Worm (Caenorhabditis elegans) whole organism, L1 larva: Measurements from ENCODE around the gene str-10.

ENCODE experiments used
- C04F5.9 ChIP-seq: sonication (generic microtip); optimal IDR thresholded peaks from 2 replicates; lab custom pipeline; 2016; ENCODE audit warnings: missing genetic modification characterization, missing compliant biosample characterization
- C16A3.4 ChIP-seq: fragments of 150-350 bp; optimal IDR thresholded peaks from 2 replicates; lab custom pipeline; 2014; ENCODE audit warnings: missing biosample characterization, missing genetic modification characterization
- F16B12.6 ChIP-seq: fragments of 150-350 bp; optimal IDR thresholded peaks from 2 replicates; lab custom pipeline; 2014; ENCODE audit warnings: missing biosample characterization, missing genetic modification characterization
- alr-1 ChIP-seq: fragments of 200-800 bp; sonication (Bioruptor generic); optimal IDR thresholded peaks from 2 replicates; lab custom pipeline; 2018; ENCODE audit warnings: borderline replicate concordance, mild to moderate bottlenecking, missing genetic modification characterization, missing compliant biosample characterization
- ama-1 ChIP-seq: fragments of 150-350 bp; optimal IDR thresholded peaks from 2 replicates; lab custom pipeline; 2014
- ceh-88 ChIP-seq: fragments of 200-800 bp; sonication (Bioruptor generic); IDR thresholded peaks from 2 replicates; pipeline ENCODE4 v1.3.6; 2022; ENCODE audit warnings: missing genetic modification characterization, missing compliant biosample characterization
- dpl-1 ChIP-seq, 3 experiments: fragments of 150-350 bp in 2 of 3; sonication (generic microtip) in 1 of 3; optimal IDR thresholded peaks; 2 replicates each; lab custom pipeline; 2014 to 2017; ENCODE audit warnings: missing biosample characterization in 3 of 3, missing genetic modification characterization in 3 of 3, missing genetic modification reagents in 3 of 3
- dsc-1 ChIP-seq: sonication (generic microtip); optimal IDR thresholded peaks from 2 replicates; lab custom pipeline; 2016; ENCODE audit warnings: mild to moderate bottlenecking, missing genetic modification characterization, missing compliant biosample characterization
- egl-13 ChIP-seq: sonication (generic microtip); optimal IDR thresholded peaks from 2 replicates; lab custom pipeline; 2016; ENCODE audit warnings: missing genotype, missing genetic modification reagents, missing genetic modification characterization, missing compliant biosample characterization
- ets-5 ChIP-seq: fragments of 200-800 bp; sonication (Bioruptor generic); IDR thresholded peaks from 2 replicates; pipeline ENCODE4 v1.3.6; 2022; ENCODE audit warnings: missing genetic modification characterization, missing compliant biosample characterization
- fkh-4 ChIP-seq: sonication (generic microtip); optimal IDR thresholded peaks from 2 replicates; lab custom pipeline; 2016; ENCODE audit warnings: missing compliant biosample characterization, missing genetic modification characterization, borderline replicate concordance
- fos-1 ChIP-seq: fragments of 150-350 bp; optimal IDR thresholded peaks from 2 replicates; lab custom pipeline; 2014; ENCODE audit warnings: missing biosample characterization, missing genetic modification characterization
- hlh-17 ChIP-seq: fragments of 200-800 bp; sonication (Bioruptor generic); optimal IDR thresholded peaks from 2 replicates; lab custom pipeline; 2018; ENCODE audit warnings: missing genetic modification characterization, mild to moderate bottlenecking, missing compliant biosample characterization, moderate library complexity, borderline replicate concordance
- hlh-4 ChIP-seq: sonication (generic microtip); optimal IDR thresholded peaks from 2 replicates; lab custom pipeline; 2016; ENCODE audit warnings: mild to moderate bottlenecking, missing genetic modification characterization, missing compliant biosample characterization
- hpl-2 ChIP-seq: fragments of 150-350 bp; optimal IDR thresholded peaks from 2 replicates; lab custom pipeline; 2014; ENCODE audit warnings: missing biosample characterization, missing genetic modification reagents, missing genetic modification characterization
- lin-13 ChIP-seq: fragments of 150-350 bp; optimal IDR thresholded peaks from 2 replicates; lab custom pipeline; 2014; ENCODE audit warnings: missing biosample characterization, missing genetic modification reagents, missing genetic modification characterization
- lin-14 ChIP-seq: fragments of 200-800 bp; sonication (Bioruptor generic); optimal IDR thresholded peaks from 2 replicates; lab custom pipeline; 2018; ENCODE audit warnings: mild to moderate bottlenecking, missing genetic modification characterization, moderate library complexity, missing compliant biosample characterization
- lin-35 ChIP-seq, 2 experiments: fragments of 150-350 bp; optimal IDR thresholded peaks; 2 replicates each; lab custom pipeline; 2014; ENCODE audit warnings: missing biosample characterization in 2 of 2, missing genetic modification characterization in 2 of 2, missing genetic modification reagents in 2 of 2
- lin-39 ChIP-seq: fragments of 150-350 bp; optimal IDR thresholded peaks from 2 replicates; lab custom pipeline; 2014; ENCODE audit warnings: missing biosample characterization, missing genetic modification reagents, missing genetic modification characterization
- lir-3 ChIP-seq: sonication (generic microtip); optimal IDR thresholded peaks from 2 replicates; lab custom pipeline; 2016; ENCODE audit warnings: mild to moderate bottlenecking, missing genetic modification characterization, moderate library complexity, missing compliant biosample characterization; ENCODE audit not compliant: poor library complexity
- lsy-2 ChIP-seq, 2 experiments: fragments of 150-350 bp; optimal IDR thresholded peaks; 2 replicates each; lab custom pipeline; 2014; ENCODE audit warnings: missing biosample characterization in 2 of 2, missing genetic modification characterization in 2 of 2
- mab-9 ChIP-seq: fragments of 200-800 bp; sonication (Bioruptor generic); IDR thresholded peaks from 2 replicates; pipeline ENCODE4 v1.3.6; 2022; ENCODE audit warnings: missing genetic modification reagents, missing genetic modification characterization, missing compliant biosample characterization
- mep-1 ChIP-seq: fragments of 150-350 bp; optimal IDR thresholded peaks from 2 replicates; lab custom pipeline; 2014; ENCODE audit warnings: missing biosample characterization, missing genetic modification characterization
- nhr-11 ChIP-seq: fragments of 150-350 bp; optimal IDR thresholded peaks from 2 replicates; lab custom pipeline; 2014; ENCODE audit warnings: missing biosample characterization, missing genetic modification characterization
- nhr-237 ChIP-seq: fragments of 150-350 bp; optimal IDR thresholded peaks from 2 replicates; lab custom pipeline; 2014; ENCODE audit warnings: missing biosample characterization, missing genetic modification characterization
- nhr-71 ChIP-seq: sonication (generic microtip); optimal IDR thresholded peaks from 2 replicates; lab custom pipeline; 2016; ENCODE audit warnings: mild to moderate bottlenecking, missing genetic modification characterization, moderate library complexity, missing compliant biosample characterization
- nhr-76 ChIP-seq: sonication (generic microtip); optimal IDR thresholded peaks from 2 replicates; lab custom pipeline; 2017; ENCODE audit warnings: missing biosample characterization, missing genetic modification characterization
- nhr-85 ChIP-seq: sonication (generic microtip); peaks from one replicate; lab custom pipeline; 2016; ENCODE audit warnings: missing genetic modification characterization, inconsistent platforms, missing compliant biosample characterization
- pag-3 ChIP-seq: sonication (generic microtip); optimal IDR thresholded peaks from 2 replicates; lab custom pipeline; 2017; ENCODE audit warnings: missing genetic modification characterization, mild to moderate bottlenecking, missing compliant biosample characterization, antibody characterized with exemption, borderline replicate concordance; ENCODE audit not compliant: insufficient read depth
- pqm-1 ChIP-seq: sonication (generic microtip); optimal IDR thresholded peaks from 3 replicates; lab custom pipeline; 2017; ENCODE audit warnings: missing biosample characterization, missing genetic modification characterization
- rnt-1 ChIP-seq: sonication (generic microtip); optimal IDR thresholded peaks from 2 replicates; lab custom pipeline; 2016; ENCODE audit warnings: mild to moderate bottlenecking, missing genetic modification characterization, moderate library complexity, missing compliant biosample characterization
- snu-23 ChIP-seq: sonication (generic microtip); optimal IDR thresholded peaks from 2 replicates; lab custom pipeline; 2016; ENCODE audit warnings: missing genetic modification characterization, missing compliant biosample characterization
- sptf-1 ChIP-seq: fragments of 150-350 bp; optimal IDR thresholded peaks from 2 replicates; lab custom pipeline; 2014; ENCODE audit warnings: missing biosample characterization, missing genetic modification characterization
- swsn-7 ChIP-seq: sonication (generic microtip); optimal IDR thresholded peaks from 2 replicates; lab custom pipeline; 2016; ENCODE audit warnings: missing genetic modification characterization, missing compliant biosample characterization
- unc-130 ChIP-seq: fragments of 150-350 bp; optimal IDR thresholded peaks from 2 replicates; lab custom pipeline; 2017; ENCODE audit warnings: missing biosample characterization, missing genetic modification characterization, inconsistent platforms
- xbp-1 ChIP-seq: sonication (generic microtip); optimal IDR thresholded peaks from 2 replicates; lab custom pipeline; 2016; ENCODE audit warnings: missing genetic modification characterization, missing compliant biosample characterization
- ztf-4 ChIP-seq: fragments of 150-350 bp; optimal IDR thresholded peaks from 2 replicates; lab custom pipeline; 2014; ENCODE audit warnings: missing biosample characterization, missing genetic modification characterization

str-10 gene

DNA sequence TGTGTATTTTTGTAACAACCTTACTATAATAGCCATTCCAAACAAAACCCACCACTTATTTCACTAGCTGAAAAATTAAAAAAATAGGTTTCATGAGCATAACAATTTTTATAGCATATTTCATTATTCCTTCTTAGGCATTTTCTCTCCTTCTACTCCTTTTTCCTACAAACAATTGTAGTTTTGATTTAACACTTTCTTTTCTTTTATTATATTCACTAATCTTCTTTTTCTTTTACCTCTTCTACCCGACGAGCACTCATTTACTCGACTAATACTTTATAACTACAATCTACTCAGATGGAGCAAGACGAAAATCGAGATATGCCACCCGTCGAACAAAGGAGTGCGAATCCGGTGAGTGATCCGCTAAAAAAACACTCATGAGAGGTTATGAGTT is 34.2 kb upstream of the str-10 start, which contains the start of gene C53C7.3:
TSS of gene C53C7.3 (plus strand) at position 301 of the 400 bp plus-strand sequence.
- TF ChIP-seq alr-1 (tag; lab: Kevin White, UChicago), result no peak
- no peak for TF ChIP-seq F16B12.6 (tag; lab: Kevin White, UChicago)
- no peak for TF ChIP-seq C16A3.4
- no peak for TF ChIP-seq lin-35 (GFP tag; optimal IDR thresholded peaks at IDR 0.05; lab: Kevin White, UChicago)
- no peak for TF ChIP-seq fkh-4 (tag; lab: Kevin White, UChicago)
- TF ChIP-seq dpl-1 (GFP tag; optimal IDR thresholded peaks at IDR 0.05; lab: Kevin White, UChicago), result no peak
- no peak for TF ChIP-seq ceh-88 (GFP tag; lab: Robert Waterston, UW)
- no peak for TF ChIP-seq nhr-85 (tag; lab: Kevin White, UChicago)
- TF ChIP-seq, all 84 proteins: peak for 0

DNA sequence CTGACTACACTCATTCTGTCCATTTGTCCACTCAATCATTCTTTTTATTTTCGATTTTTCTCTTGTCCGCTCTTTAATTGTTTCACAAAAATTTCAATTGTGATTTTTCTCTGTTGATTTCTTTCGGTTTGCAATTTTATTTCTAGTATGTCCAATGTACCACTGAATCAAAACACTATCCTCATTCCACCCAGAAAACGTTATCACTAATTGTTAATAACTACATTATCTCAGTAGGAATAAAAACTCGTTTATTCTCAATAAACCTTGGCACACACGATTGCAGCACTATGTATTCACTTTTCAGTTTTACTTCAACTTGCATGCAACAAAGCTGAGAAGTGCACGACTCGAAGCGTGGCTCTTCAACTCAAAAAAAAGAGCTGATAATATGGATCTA is 31.0 kb upstream of the str-10 start, which contains the start of gene K03A11.1:
TSS of gene K03A11.1 (plus strand) at position 301 of the 400 bp plus-strand sequence.
- TF ChIP-seq nhr-237 (no peak), rnt-1 (no peak), swsn-7 (tag; lab: Kevin White, UChicago) (no peak), hlh-17 (GFP tag; lab: Kevin White, UChicago) (no peak), lin-14 (GFP tag; lab: Kevin White, UChicago) (no peak), pag-3 (tag; lab: Kevin White, UChicago) (no peak), pqm-1 (tag; lab: Kevin White, UChicago) (no peak), lin-13 (GFP tag; lab: Kevin White, UChicago) (no peak), ets-5 (GFP tag; lab: Robert Waterston, UW) (no peak), dsc-1 (tag; lab: Kevin White, UChicago) (no peak), hlh-4 (no peak), ama-1 (lab: Kevin White, UChicago) (no peak), snu-23 (GFP tag; lab: Kevin White, UChicago) (no peak), alr-1 (tag; lab: Kevin White, UChicago) (no peak), nhr-71 (tag; lab: Kevin White, UChicago) (no peak), nhr-85 (tag; lab: Kevin White, UChicago) (no peak), unc-130 (tag; lab: Kevin White, UChicago) (no peak), nhr-11 (tag; lab: Kevin White, UChicago) (no peak), sptf-1 (no peak), fos-1 (tag; lab: Kevin White, UChicago) (no peak)

DNA sequence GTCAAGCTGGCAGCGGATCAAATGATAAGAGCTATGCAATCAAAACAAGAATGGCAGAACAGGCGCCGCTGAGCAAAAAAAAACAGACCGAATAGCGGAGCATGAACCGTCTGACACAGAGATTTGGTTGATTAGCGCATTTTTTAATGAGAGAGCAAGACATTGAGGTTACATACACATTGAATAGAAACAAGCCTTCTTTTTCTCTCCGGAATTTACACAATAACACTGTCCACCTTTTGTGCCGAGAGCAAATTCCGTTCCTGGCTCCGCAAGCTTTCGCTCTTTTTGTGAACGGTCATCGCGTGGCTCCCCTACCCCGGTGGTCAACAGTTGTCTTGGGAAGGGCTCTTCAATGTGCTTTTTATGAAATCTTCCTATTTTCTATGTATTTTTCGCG is 26.9 kb upstream of the str-10 start, which contains the start of gene K03A11.6:
TSS of gene K03A11.6 (plus strand) at position 301 of the 400 bp plus-strand sequence.
- no peak for TF ChIP-seq lin-39 (tag; lab: Kevin White, UChicago)
- no peak for TF ChIP-seq C04F5.9 (tag; lab: Kevin White, UChicago)
- no peak for TF ChIP-seq hpl-2 (GFP tag; lab: Kevin White, UChicago)
- TF ChIP-seq lir-3 (tag; lab: Kevin White, UChicago), result no peak
- no peak for TF ChIP-seq mab-9 (GFP tag; lab: Robert Waterston, UW)
- TF ChIP-seq ztf-4 (tag; lab: Kevin White, UChicago), result no peak
- TF ChIP-seq unc-130 (tag; lab: Kevin White, UChicago), result no peak
- TF ChIP-seq lsy-2 (tag; optimal IDR thresholded peaks at IDR 0.05; lab: Kevin White, UChicago), result no peak
- TF ChIP-seq ceh-88 (GFP tag; lab: Robert Waterston, UW), result no peak
- no peak for TF ChIP-seq hlh-17 (GFP tag; lab: Kevin White, UChicago)
- no peak for TF ChIP-seq xbp-1 (tag; lab: Kevin White, UChicago)
- no peak for TF ChIP-seq ets-5 (GFP tag; lab: Robert Waterston, UW)
- TF ChIP-seq egl-13, result no peak
- TF ChIP-seq mep-1 (tag; lab: Kevin White, UChicago), result no peak
- TF ChIP-seq nhr-76 (tag; lab: Kevin White, UChicago), result no peak
